Worm (Caenorhabditis elegans) whole organism, L4 larva: ENCODE measurements around the gene pros-1.

Experiments used
- F49E8.2 ChIP-seq: sonication (generic microtip); optimal IDR thresholded peaks from 2 replicates; lab custom pipeline; 2016; ENCODE audit warnings: missing compliant biosample characterization, mild to moderate bottlenecking, missing genetic modification characterization, borderline replicate concordance
- T26A8.4 ChIP-seq: fragments of 200-800 bp; sonication (Bioruptor generic); IDR thresholded peaks from 2 replicates; pipeline ENCODE4 v1.3.6; 2022; ENCODE audit warnings: missing genetic modification characterization, missing compliant biosample characterization
- Y105C5A.15 ChIP-seq: fragments of 200-800 bp; sonication (Bioruptor generic); IDR thresholded peaks from 2 replicates; pipeline ENCODE4 v1.3.6; 2022; ENCODE audit warnings: missing genetic modification characterization, missing compliant biosample characterization
- Y48G9A.11 ChIP-seq: fragments of 200-800 bp; sonication (Bioruptor generic); IDR thresholded peaks from 2 replicates; pipeline ENCODE4 v1.3.6; 2022; ENCODE audit warnings: missing genetic modification reagents, missing genetic modification characterization, missing compliant biosample characterization
- ZK337.2 ChIP-seq: fragments of 200-800 bp; sonication (Bioruptor generic); IDR thresholded peaks from 2 replicates; pipeline ENCODE4 v1.3.6; 2022; ENCODE audit warnings: missing genetic modification reagents, missing genetic modification characterization, missing compliant biosample characterization
- aha-1 ChIP-seq: fragments of 150-350 bp; peaks from one replicate; lab custom pipeline; 2014; ENCODE audit warnings: missing biosample characterization, missing genetic modification characterization
- aly-2 ChIP-seq: sonication (generic microtip); optimal IDR thresholded peaks from 2 replicates; lab custom pipeline; 2018; ENCODE audit warnings: missing biosample characterization, missing genetic modification characterization
- attf-4 ChIP-seq: sonication (generic microtip); optimal IDR thresholded peaks from 3 replicates; lab custom pipeline; 2017; ENCODE audit warnings: missing biosample characterization, missing genetic modification characterization
- ceh-28 ChIP-seq: fragments of 150-350 bp; optimal IDR thresholded peaks from 2 replicates; lab custom pipeline; 2014; ENCODE audit warnings: missing biosample characterization, missing genetic modification reagents, missing genetic modification characterization
- ceh-62 ChIP-seq: sonication (generic microtip); optimal IDR thresholded peaks from 2 replicates; lab custom pipeline; 2017; ENCODE audit warnings: missing biosample characterization, missing genetic modification characterization
- ces-1 ChIP-seq: fragments of 150-350 bp; sonication (generic microtip); optimal IDR thresholded peaks from 4 replicates; lab custom pipeline; 2014; ENCODE audit warnings: missing biosample characterization, missing genetic modification reagents, missing genetic modification characterization
- dmd-8 ChIP-seq: fragments of 200-800 bp; sonication (Bioruptor generic); IDR thresholded peaks from 2 replicates; pipeline ENCODE4 v1.3.6; 2022; ENCODE audit warnings: missing genetic modification characterization, missing compliant biosample characterization
- duxl-1 ChIP-seq: sonication (generic microtip); optimal IDR thresholded peaks from 2 replicates; lab custom pipeline; 2016; ENCODE audit warnings: mild to moderate bottlenecking, missing genetic modification characterization, moderate library complexity, missing compliant biosample characterization; ENCODE audit not compliant: poor library complexity
- fkh-10 ChIP-seq: fragments of 150-350 bp; optimal IDR thresholded peaks from 2 replicates; lab custom pipeline; 2014; ENCODE audit warnings: missing biosample characterization, missing genetic modification reagents, missing genetic modification characterization
- gei-8 ChIP-seq: fragments of 200-800 bp; sonication (Bioruptor generic); optimal IDR thresholded peaks from 2 replicates; lab custom pipeline; 2018; ENCODE audit warnings: mild to moderate bottlenecking, missing genetic modification characterization, missing compliant biosample characterization
- hif-1 ChIP-seq, 2 experiments: sonication (generic microtip); optimal IDR thresholded peaks; 2 replicates each; lab custom pipeline; 2016 to 2017; ENCODE audit warnings: missing compliant biosample characterization in 2 of 2, missing genetic modification characterization in 2 of 2, missing genetic modification reagents in 2 of 2, missing genotype in 2 of 2, mild to moderate bottlenecking in 1 of 2
- lim-7 ChIP-seq: fragments of 200-800 bp; sonication (Bioruptor generic); IDR thresholded peaks from 2 replicates; pipeline ENCODE4 v1.3.6; 2022; ENCODE audit warnings: missing genetic modification characterization, missing compliant biosample characterization
- lin-15B ChIP-seq: fragments of 150-350 bp; sonication (generic microtip); optimal IDR thresholded peaks from 3 replicates; lab custom pipeline; 2014; ENCODE audit warnings: missing biosample characterization, missing genetic modification characterization
- lin-38 ChIP-seq: fragments of 200-800 bp; sonication (Bioruptor generic); IDR thresholded peaks from 2 replicates; pipeline ENCODE4 v1.3.6; 2022; ENCODE audit warnings: missing genetic modification reagents, missing genetic modification characterization, missing compliant biosample characterization
- lin-39 ChIP-seq: fragments of 150-350 bp; optimal IDR thresholded peaks from 2 replicates; lab custom pipeline; 2014; ENCODE audit warnings: missing biosample characterization, missing genetic modification reagents, missing genetic modification characterization
- lir-3 ChIP-seq: sonication (generic microtip); optimal IDR thresholded peaks from 2 replicates; lab custom pipeline; 2016; ENCODE audit warnings: mild to moderate bottlenecking, missing genetic modification characterization, missing compliant biosample characterization
- madf-5 ChIP-seq, 2 experiments: fragments of 200-800 bp; sonication (Bioruptor generic); IDR thresholded peaks; 2 replicates each; pipeline ENCODE4 v1.3.6; 2022; ENCODE audit warnings: missing compliant biosample characterization in 2 of 2, missing genetic modification characterization in 2 of 2
- madf-9 ChIP-seq: fragments of 200-800 bp; sonication (Bioruptor generic); conservative IDR thresholded peaks from 2 replicates; pipeline ENCODE4 v1.3.6; 2022; ENCODE audit warnings: missing genetic modification reagents, missing genetic modification characterization, missing compliant biosample characterization
- mdt-29 ChIP-seq: fragments of 200-800 bp; sonication (Bioruptor generic); IDR thresholded peaks from 2 replicates; pipeline ENCODE4 v1.3.6; 2022; ENCODE audit warnings: missing genetic modification reagents, missing genetic modification characterization, missing compliant biosample characterization
- mes-2 ChIP-seq: sonication (generic microtip); optimal IDR thresholded peaks from 2 replicates; lab custom pipeline; 2016; ENCODE audit warnings: missing genotype, mild to moderate bottlenecking, missing genetic modification characterization, missing compliant biosample characterization; ENCODE audit not compliant: poor library complexity, severe bottlenecking
- mxl-2 ChIP-seq: fragments of 200-800 bp; sonication (Bioruptor generic); conservative IDR thresholded peaks from 2 replicates; pipeline ENCODE4 v1.3.6; 2022; ENCODE audit warnings: missing genetic modification reagents, missing genetic modification characterization, missing compliant biosample characterization
- mxl-3 ChIP-seq: fragments of 200-800 bp; sonication (Bioruptor generic); optimal IDR thresholded peaks from 2 replicates; lab custom pipeline; 2018; ENCODE audit warnings: mild to moderate bottlenecking, missing genetic modification characterization, missing compliant biosample characterization
- nhr-111 ChIP-seq: fragments of 200-800 bp; sonication (Bioruptor generic); optimal IDR thresholded peaks from 2 replicates; lab custom pipeline; 2018; ENCODE audit warnings: mild to moderate bottlenecking, missing genetic modification characterization, missing compliant biosample characterization
- nhr-237 ChIP-seq: sonication (generic microtip); optimal IDR thresholded peaks from 2 replicates; lab custom pipeline; 2017; ENCODE audit warnings: missing biosample characterization, missing genetic modification characterization
- nhr-25 ChIP-seq: sonication (generic microtip); optimal IDR thresholded peaks from 2 replicates; lab custom pipeline; 2017; ENCODE audit warnings: missing genetic modification characterization, mild to moderate bottlenecking, missing compliant biosample characterization, antibody characterized with exemption, moderate library complexity, borderline replicate concordance; ENCODE audit not compliant: insufficient read depth
- nhr-76 ChIP-seq: fragments of 150-350 bp; optimal IDR thresholded peaks from 2 replicates; lab custom pipeline; 2014; ENCODE audit warnings: missing biosample characterization, missing genetic modification characterization
- nhr-77 ChIP-seq: fragments of 150-350 bp; optimal IDR thresholded peaks from 2 replicates; lab custom pipeline; 2014; ENCODE audit warnings: missing biosample characterization, missing genetic modification characterization
- pha-4 ChIP-seq, 2 experiments: fragments of 150-350 bp in 1 of 2; fragments of 200-800 bp in 1 of 2; sonication (Bioruptor generic) in 1 of 2; IDR thresholded peaks in 1 of 2; optimal IDR thresholded peaks in 1 of 2; 2 replicates each; pipeline versions ENCODE4 v1.3.6 to Lab custom; 2014 to 2022; ENCODE audit warnings: missing genetic modification characterization in 2 of 2, missing genetic modification reagents in 2 of 2, missing biosample characterization in 1 of 2, missing compliant biosample characterization in 1 of 2
- php-3 ChIP-seq: fragments of 200-800 bp; sonication (Bioruptor generic); IDR thresholded peaks from 2 replicates; pipeline ENCODE4 v1.3.6; 2022; ENCODE audit warnings: missing genetic modification reagents, missing genetic modification characterization, missing compliant biosample characterization
- rbr-2 ChIP-seq: sonication (generic microtip); optimal IDR thresholded peaks from 2 replicates; lab custom pipeline; 2016; ENCODE audit warnings: missing genotype, missing genetic modification characterization, missing compliant biosample characterization
- skn-1 ChIP-seq: fragments of 150-350 bp; optimal IDR thresholded peaks from 2 replicates; lab custom pipeline; 2014; ENCODE audit warnings: missing biosample characterization, missing genetic modification characterization
- spr-1 ChIP-seq: sonication (generic microtip); optimal IDR thresholded peaks from 2 replicates; lab custom pipeline; 2016; ENCODE audit warnings: mild to moderate bottlenecking, missing genetic modification characterization, missing compliant biosample characterization
- spr-3 ChIP-seq: fragments of 200-800 bp; sonication (Bioruptor generic); optimal IDR thresholded peaks from 2 replicates; lab custom pipeline; 2018; ENCODE audit warnings: mild to moderate bottlenecking, missing genetic modification characterization, missing compliant biosample characterization
- unc-130 ChIP-seq: sonication (generic microtip); optimal IDR thresholded peaks from 2 replicates; lab custom pipeline; 2016; ENCODE audit warnings: missing genetic modification reagents, missing genetic modification characterization, missing compliant biosample characterization
- zfp-2 ChIP-seq: sonication (generic microtip); optimal IDR thresholded peaks from 2 replicates; lab custom pipeline; 2016; ENCODE audit warnings: mild to moderate bottlenecking, missing genetic modification characterization, missing compliant biosample characterization
- ztf-11 ChIP-seq: fragments of 150-350 bp; optimal IDR thresholded peaks from 2 replicates; lab custom pipeline; 2014; ENCODE audit warnings: missing biosample characterization, missing genetic modification characterization
- ztf-7 ChIP-seq: fragments of 150-350 bp; optimal IDR thresholded peaks from 2 replicates; lab custom pipeline; 2014; ENCODE audit warnings: missing biosample characterization, missing genetic modification characterization

Gene pros-1

ce11 chrIII:8043784-8044183, 23.3 kb upstream of the pros-1 start (continued):
- peak; percentile 83 for TF ChIP-seq lin-39 (tag; lab: Kevin White, UChicago)
- peak; percentile 94 for TF ChIP-seq spr-1 (tag; lab: Kevin White, UChicago)
- TF ChIP-seq ceh-62 (tag; lab: Kevin White, UChicago): peak; percentile 42
- peak; percentile 63 for TF ChIP-seq nhr-237 (tag; lab: Kevin White, UChicago)
- TF ChIP-seq spr-3: peak; percentile 86
- no peak for TF ChIP-seq attf-4
- TF ChIP-seq madf-5 (GFP tag; IDR thresholded peaks at IDR 0.05; lab: Robert Waterston, UW): peak; percentile 96 to 98
- peak; percentile 65 to 98 for TF ChIP-seq hif-1 (tag; optimal IDR thresholded peaks at IDR 0.05; lab: Kevin White, UChicago)
- TF ChIP-seq aha-1 (tag; lab: Kevin White, UChicago): peak; percentile 98
- no peak for TF ChIP-seq skn-1 (tag; lab: Kevin White, UChicago)
- peak; percentile 96 for TF ChIP-seq Y48G9A.11 (GFP tag; lab: Robert Waterston, UW)
- peak; percentile 88 for TF ChIP-seq ces-1 (GFP tag; lab: Kevin White, UChicago)
- peak; percentile 85 for TF ChIP-seq lir-3
- TF ChIP-seq ztf-7 (tag; lab: Kevin White, UChicago): peak; percentile 82
- TF ChIP-seq zfp-2 (tag; lab: Kevin White, UChicago): peak; percentile 83
- no peak for TF ChIP-seq nhr-111
- TF ChIP-seq pha-4 (GFP tag; IDR thresholded peaks at IDR 0.05; lab: Robert Waterston, UW): peak; percentile 93
- TF ChIP-seq pha-4 (tag; optimal IDR thresholded peaks at IDR 0.05; lab: Kevin White, UChicago): peak; percentile 98
- TF ChIP-seq unc-130 (GFP tag; lab: Kevin White, UChicago): peak; percentile 99
- TF ChIP-seq mdt-29 (GFP tag; lab: Robert Waterston, UW): no peak; the same call in 1 of the 2 replicates
- TF ChIP-seq lin-15B (tag; lab: Kevin White, UChicago): peak; percentile 91
- peak; percentile 97 for TF ChIP-seq lim-7
- TF ChIP-seq ZK337.2: peak; percentile 98
- TF ChIP-seq nhr-77 (tag; lab: Kevin White, UChicago): peak; percentile 99
- peak; percentile 66 for TF ChIP-seq php-3 (GFP tag; lab: Robert Waterston, UW)
- peak; percentile 99 for TF ChIP-seq fkh-10 (GFP tag; lab: Kevin White, UChicago)
- peak; percentile 97 for TF ChIP-seq madf-9
- TF ChIP-seq ceh-28 (tag; lab: Kevin White, UChicago): peak; percentile 52
- peak; percentile 100 for TF ChIP-seq mes-2 (tag; lab: Kevin White, UChicago)
- peak; percentile 83 for TF ChIP-seq dmd-8
- peak; percentile 58; the same call in 1 of the 2 replicates for TF ChIP-seq Y105C5A.15 (GFP tag; lab: Robert Waterston, UW)
- peak; percentile 83 for TF ChIP-seq F49E8.2 (tag; lab: Kevin White, UChicago)
- TF ChIP-seq nhr-76 (tag; lab: Kevin White, UChicago): peak; percentile 57
- TF ChIP-seq mxl-2 (GFP tag; lab: Robert Waterston, UW): peak; percentile 89
- TF ChIP-seq lin-38 (GFP tag; lab: Robert Waterston, UW): peak; percentile 96
- peak; percentile 83 for TF ChIP-seq T26A8.4
- peak; percentile 98 for TF ChIP-seq mxl-3 (GFP tag; lab: Kevin White, UChicago)
- TF ChIP-seq duxl-1 (tag; lab: Kevin White, UChicago): peak; percentile 95
- TF ChIP-seq gei-8 (GFP tag; lab: Kevin White, UChicago): peak; percentile 75
- TF ChIP-seq rbr-2 (tag; lab: Kevin White, UChicago): peak; percentile 98
- peak; percentile 96 for TF ChIP-seq nhr-25
- TF ChIP-seq ztf-11 (tag; lab: Kevin White, UChicago): no peak
- peak; percentile 86 for TF ChIP-seq aly-2 (tag; lab: Kevin White, UChicago)
